Worm (Caenorhabditis elegans): ENCODE data around the gene ZK688.5.

- TF ChIP-seq W03F9.2 (tag; optimal IDR thresholded peaks at IDR 0.05) (no peak), him-1 (tag; optimal IDR thresholded peaks at IDR 0.05) (no peak)
Measured at ce11 chrIII:7848173-7848572, 43.2 kb downstream of the ZK688.5 start.
